Worm (Caenorhabditis elegans) whole organism, midembryonic: ENCODE measurements around the gene cnnm-3.

ENCODE experiments used
- T22C8.4 ChIP-seq: fragments of 200-800 bp; sonication (Bioruptor generic); IDR thresholded peaks from 2 replicates; pipeline ENCODE4 v1.3.6; 2022; ENCODE audit warnings: missing genetic modification characterization, missing compliant biosample characterization
- cog-1 ChIP-seq: sonication (generic microtip); optimal IDR thresholded peaks from 2 replicates; lab custom pipeline; 2016; ENCODE audit warnings: missing genetic modification characterization, missing compliant biosample characterization
- flt-1 ChIP-seq: fragments of 200-800 bp; sonication (Bioruptor generic); IDR thresholded peaks from 2 replicates; pipeline ENCODE4 v1.3.6; 2022; ENCODE audit warnings: missing genetic modification characterization, missing compliant biosample characterization
- klf-2 ChIP-seq: fragments of 200-800 bp; sonication (Bioruptor generic); conservative IDR thresholded peaks from 2 replicates; pipeline ENCODE4 v1.3.6; 2022; ENCODE audit warnings: missing genetic modification reagents, missing genetic modification characterization, missing compliant biosample characterization
- med-1 ChIP-seq: sonication (generic microtip); optimal IDR thresholded peaks from 2 replicates; lab custom pipeline; 2017; ENCODE audit warnings: missing genetic modification characterization, mild to moderate bottlenecking, missing compliant biosample characterization, antibody characterized with exemption, missing genetic modification reagents; ENCODE audit not compliant: insufficient read depth
- ref-1 ChIP-seq: fragments of 200-800 bp; sonication (Bioruptor generic); conservative IDR thresholded peaks from 2 replicates; pipeline ENCODE4 v1.3.6; 2022; ENCODE audit warnings: missing genetic modification reagents, missing genetic modification characterization, missing compliant biosample characterization
- tab-1 ChIP-seq: fragments of 200-800 bp; sonication (Bioruptor generic); IDR thresholded peaks from 2 replicates; pipeline ENCODE4 v1.3.6; 2022; ENCODE audit warnings: missing genetic modification characterization, missing compliant biosample characterization
- ztf-23 ChIP-seq: fragments of 200-800 bp; sonication (Bioruptor generic); IDR thresholded peaks from 2 replicates; pipeline ENCODE4 v1.3.6; 2022; ENCODE audit warnings: missing genetic modification reagents, missing genetic modification characterization, missing compliant biosample characterization
- ztf-29 ChIP-seq: fragments of 200-800 bp; sonication (Bioruptor generic); IDR thresholded peaks from 2 replicates; pipeline ENCODE4 v1.3.6; 2022; ENCODE audit warnings: missing genetic modification reagents, missing genetic modification characterization, missing compliant biosample characterization

cnnm-3 gene

DNA sequence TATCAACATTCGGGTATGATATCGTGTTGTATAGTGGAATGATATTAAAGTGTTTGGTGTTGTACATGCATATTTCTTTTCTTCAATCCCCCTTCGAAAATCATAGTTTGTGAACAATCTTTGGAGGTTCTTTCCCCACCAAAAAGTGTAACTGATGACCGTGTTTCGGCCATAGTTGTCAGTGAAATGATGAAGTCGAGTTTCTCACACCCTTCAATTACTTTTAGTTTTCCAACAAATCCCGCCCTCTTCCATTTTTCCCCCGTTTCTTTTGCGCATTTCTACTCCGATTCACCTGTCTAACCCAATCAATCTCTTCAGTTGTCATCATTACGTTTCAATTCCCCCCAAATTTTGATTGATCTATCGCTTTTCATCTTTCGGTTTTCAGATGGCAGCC, 20.5 kb downstream of the cnnm-3 start:
- TF ChIP-seq tab-1 (GFP tag; lab: Robert Waterston, UW) (no peak), med-1 (GFP tag; lab: Kevin White, UChicago) (no peak), ref-1 (GFP tag; lab: Robert Waterston, UW) (no peak), cog-1 (no peak), klf-2 (GFP tag; lab: Robert Waterston, UW) (no peak), ztf-29 (GFP tag; lab: Robert Waterston, UW) (no peak), flt-1 (GFP tag; lab: Robert Waterston, UW) (no peak), T22C8.4 (no peak), ztf-23 (GFP tag; lab: Robert Waterston, UW) (no peak)

DNA sequence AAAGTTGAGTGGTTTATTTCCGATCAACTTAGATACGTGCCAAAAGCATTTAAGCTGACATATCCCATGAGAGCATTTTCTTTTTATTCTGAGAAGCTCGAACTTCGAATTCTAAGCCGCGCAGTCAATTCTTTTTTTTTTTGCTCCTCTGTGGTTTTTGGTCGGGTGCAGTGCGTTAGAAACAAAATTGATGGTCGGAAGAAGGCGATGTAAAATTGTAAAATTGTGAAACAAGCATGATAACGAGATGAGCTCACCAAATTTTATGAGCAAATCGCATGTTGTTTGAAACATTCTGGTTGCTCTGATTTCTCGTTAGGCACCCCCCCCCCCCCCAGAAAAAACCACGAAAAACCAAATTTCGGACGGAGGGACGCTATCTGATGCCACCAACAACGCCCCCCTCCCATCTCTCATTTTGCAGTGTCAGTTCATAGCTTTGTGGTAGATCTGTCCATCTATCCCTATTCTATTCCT, 21.0 kb downstream of the cnnm-3 start, which contains the start of gene aqp-7:
Gene aqp-7, plus strand, starts transcription at position 427 of the 477 bp plus-strand sequence.
- TF ChIP-seq ztf-23 (GFP tag; lab: Robert Waterston, UW) = no peak
- TF ChIP-seq flt-1 (GFP tag; lab: Robert Waterston, UW) = no peak
- no peak for TF ChIP-seq ref-1 (GFP tag; lab: Robert Waterston, UW)
- TF ChIP-seq cog-1 = no peak
- no peak for TF ChIP-seq ztf-29 (GFP tag; lab: Robert Waterston, UW)
- no peak for TF ChIP-seq tab-1 (GFP tag; lab: Robert Waterston, UW)
- no peak for TF ChIP-seq klf-2 (GFP tag; lab: Robert Waterston, UW)
- no peak for TF ChIP-seq med-1 (GFP tag; lab: Kevin White, UChicago)

DNA sequence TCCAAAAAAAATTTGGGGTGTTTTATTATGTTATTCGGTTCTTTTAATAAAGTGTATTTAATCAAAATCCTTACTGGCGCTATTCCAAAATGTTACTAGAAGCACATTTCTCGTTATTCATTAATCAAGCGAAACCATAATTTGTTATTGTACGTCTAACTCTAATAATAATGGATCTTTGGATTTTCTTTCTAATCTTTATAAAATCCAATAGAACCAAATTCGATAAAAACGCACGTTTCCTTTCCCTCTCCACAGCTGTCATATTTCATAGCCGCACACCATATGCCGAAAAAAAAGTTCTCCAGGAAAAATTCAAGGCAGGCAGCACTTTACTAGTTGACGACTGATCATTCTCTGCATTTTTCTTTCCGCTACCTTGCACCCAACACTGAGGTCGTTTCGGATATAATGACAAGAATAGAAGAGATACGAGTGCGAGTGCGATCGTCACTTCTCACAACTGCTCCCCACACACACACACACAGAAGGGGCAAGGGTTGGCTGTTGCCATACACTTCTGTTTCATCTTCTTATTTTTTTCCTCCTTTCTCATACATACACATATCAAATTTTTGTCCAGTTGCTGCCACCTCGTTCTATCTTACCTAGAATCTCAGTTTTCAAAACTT, 22.0 kb downstream of the cnnm-3 start:
- TF ChIP-seq med-1 (GFP tag; lab: Kevin White, UChicago) = no peak
- TF ChIP-seq T22C8.4 = no peak
- TF ChIP-seq cog-1 = no peak
- TF ChIP-seq ztf-23 (GFP tag; lab: Robert Waterston, UW) = no peak
- no peak for TF ChIP-seq tab-1 (GFP tag; lab: Robert Waterston, UW)
- no peak for TF ChIP-seq flt-1 (GFP tag; lab: Robert Waterston, UW)
- TF ChIP-seq ref-1 (GFP tag; lab: Robert Waterston, UW) = no peak
- no peak for TF ChIP-seq ztf-29 (GFP tag; lab: Robert Waterston, UW)
- no peak for TF ChIP-seq klf-2 (GFP tag; lab: Robert Waterston, UW)

DNA sequence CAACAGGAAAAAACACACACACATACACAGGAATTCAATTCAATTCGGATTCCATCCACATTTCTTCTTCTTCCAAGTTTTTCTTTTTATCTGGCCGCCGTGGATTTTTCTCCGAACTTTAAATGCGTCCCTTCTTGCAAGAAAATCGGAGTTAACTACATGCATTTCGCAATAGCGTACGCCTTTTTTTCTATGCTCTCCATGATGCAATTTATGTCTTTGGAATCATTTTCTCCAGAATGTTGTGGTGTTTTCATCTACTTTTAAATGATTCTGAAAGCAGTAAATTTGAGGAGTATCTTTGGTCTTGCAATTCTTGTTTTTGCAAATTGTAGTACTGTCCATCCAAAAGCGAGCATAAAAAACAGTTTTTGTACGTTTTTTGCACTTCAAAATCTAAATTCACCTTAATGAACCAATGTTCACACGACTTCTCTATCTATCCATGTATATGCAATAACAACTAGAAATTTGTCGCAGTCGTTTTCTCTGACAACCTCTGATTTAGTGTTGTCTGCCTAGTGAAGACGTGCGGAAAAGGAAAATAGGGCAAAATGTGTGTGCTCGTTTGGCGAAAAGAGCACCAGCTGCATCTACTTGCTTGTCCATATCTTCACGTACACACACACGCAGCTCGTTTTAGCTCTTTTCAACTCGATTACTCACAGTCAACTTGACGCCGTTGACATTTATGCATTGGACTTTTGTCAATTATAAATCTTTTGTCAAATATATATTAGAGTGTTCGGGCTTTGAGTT, 23.1 kb downstream of the cnnm-3 start:
- TF ChIP-seq T22C8.4 (no peak), ref-1 (GFP tag; lab: Robert Waterston, UW) (no peak), cog-1 (no peak), tab-1 (GFP tag; lab: Robert Waterston, UW) (no peak), klf-2 (GFP tag; lab: Robert Waterston, UW) (no peak), ztf-23 (GFP tag; lab: Robert Waterston, UW) (no peak), flt-1 (GFP tag; lab: Robert Waterston, UW) (no peak), med-1 (GFP tag; lab: Kevin White, UChicago) (no peak), ztf-29 (GFP tag; lab: Robert Waterston, UW) (no peak)

DNA sequence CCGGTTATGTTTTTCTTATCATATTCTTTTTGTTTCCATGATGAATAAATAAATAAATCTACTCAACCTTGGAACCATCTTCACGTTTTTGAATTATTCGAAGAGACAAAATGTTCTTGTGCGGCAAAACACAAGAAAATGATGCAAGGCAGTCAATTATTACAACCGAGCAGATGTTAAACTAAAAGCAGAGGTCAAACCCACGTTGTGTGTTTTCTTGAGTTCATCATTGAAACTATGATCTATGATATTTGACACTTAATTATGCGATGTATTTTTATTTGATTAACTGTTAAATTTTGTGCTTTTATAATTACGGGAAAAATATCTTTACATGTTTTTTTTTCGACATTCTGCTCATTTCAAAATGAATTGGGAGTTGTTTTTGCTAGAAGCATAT, 24.2 kb downstream of the cnnm-3 start:
- TF ChIP-seq flt-1 (GFP tag; lab: Robert Waterston, UW) = no peak

- no peak for TF ChIP-seq ztf-29 (GFP tag; lab: Robert Waterston, UW)
- TF ChIP-seq tab-1 (GFP tag; lab: Robert Waterston, UW) = no peak
Observed at ce11 chrX:3019996-3020395, 25.7 kb downstream of the cnnm-3 start.

- no peak for TF ChIP-seq klf-2 (GFP tag; lab: Robert Waterston, UW)
- TF ChIP-seq flt-1 (GFP tag; lab: Robert Waterston, UW) = no peak
- TF ChIP-seq tab-1 (GFP tag; lab: Robert Waterston, UW) = no peak
Observed at ce11 chrX:3018505-3018996, 27.1 kb downstream of the cnnm-3 start, which contains the start of gene flp-18. Gene flp-18 (minus strand): TSS chrX:3018555.

ce11 chrX:3009190-3009589, 36.5 kb downstream of the cnnm-3 start, which contains the start of gene Y48D7A.1:
Gene Y48D7A.1 (plus strand): TSS chrX:3009490.
- TF ChIP-seq med-1 (GFP tag; lab: Kevin White, UChicago) (no peak), flt-1 (GFP tag; lab: Robert Waterston, UW) (no peak), T22C8.4 (no peak), klf-2 (GFP tag; lab: Robert Waterston, UW) (no peak)

DNA sequence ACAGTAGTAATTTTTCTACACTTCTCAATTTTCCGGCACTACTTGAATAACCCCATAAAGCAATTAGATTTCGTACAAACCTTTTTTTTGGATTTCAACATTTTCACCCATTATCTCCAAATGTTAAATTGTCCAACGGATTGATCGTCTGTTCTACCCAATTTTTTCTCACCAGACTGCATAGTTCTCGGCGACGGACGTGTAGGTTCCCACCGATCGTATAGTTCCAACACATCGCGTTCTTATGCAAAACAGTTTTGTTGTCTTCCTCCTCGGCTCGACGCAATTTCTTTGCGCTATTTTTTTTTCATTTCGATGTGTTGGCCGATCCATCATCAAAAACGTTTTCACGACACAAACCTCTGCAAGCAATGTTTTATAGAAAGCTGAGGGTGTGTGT, 41.9 kb downstream of the cnnm-3 start, which contains the start of gene Y41G9A.6:
Gene Y41G9A.6, minus strand, starts transcription at position 101 of the 400 bp plus-strand sequence.
- TF ChIP-seq med-1 (GFP tag; lab: Kevin White, UChicago) = no peak
- no peak for TF ChIP-seq T22C8.4
- TF ChIP-seq ztf-23 (GFP tag; lab: Robert Waterston, UW) = no peak
- no peak for TF ChIP-seq klf-2 (GFP tag; lab: Robert Waterston, UW)
- TF ChIP-seq cog-1 = no peak
- no peak for TF ChIP-seq tab-1 (GFP tag; lab: Robert Waterston, UW)
- TF ChIP-seq ztf-29 (GFP tag; lab: Robert Waterston, UW) = no peak
- no peak for TF ChIP-seq flt-1 (GFP tag; lab: Robert Waterston, UW)
- TF ChIP-seq ref-1 (GFP tag; lab: Robert Waterston, UW) = no peak
